Worm (Caenorhabditis elegans): ENCODE measurements around the gene ncr-2.

ncr-2 gene

ce11 chrIII:8242809-8243208 lies 15.3 kb upstream of the ncr-2 start, which contains the start of gene C02F5.12 (continued):
- TF ChIP-seq B0261.1 (tag; optimal IDR thresholded peaks at IDR 0.05), result no peak
- TF ChIP-seq hmg-1.2 (GFP tag; IDR thresholded peaks at IDR 0.05), result peak; percentile 38
- no peak for TF ChIP-seq athp-1 (tag; optimal IDR thresholded peaks at IDR 0.05)
- TF ChIP-seq attf-5 (GFP tag; optimal IDR thresholded peaks at IDR 0.05), result peak; percentile 16
- peak; percentile 40; the same call in 1 of the 2 replicates for TF ChIP-seq hsf-1 (GFP tag; IDR thresholded peaks at IDR 0.05)
- TF ChIP-seq sea-2 (GFP tag; IDR thresholded peaks at IDR 0.05), result no peak
- no peak for TF ChIP-seq mes-4 (tag; optimal IDR thresholded peaks at IDR 0.05)
- no peak for TF ChIP-seq Y56A3A.18 (GFP tag; IDR thresholded peaks at IDR 0.05)
- peak; percentile 42; the same call in 1 of the 2 replicates for TF ChIP-seq B0336.3 (GFP tag; IDR thresholded peaks at IDR 0.05)
- TF ChIP-seq Y79H2A.3 (GFP tag; conservative IDR thresholded peaks at IDR 0.05), result no peak
- TF ChIP-seq unc-62 (GFP tag; optimal IDR thresholded peaks at IDR 0.05), result no peak
- no peak for TF ChIP-seq nhr-27 (tag; optimal IDR thresholded peaks at IDR 0.05)
- no peak for TF ChIP-seq D2030.7 (GFP tag; IDR thresholded peaks at IDR 0.05)
- no peak for TF ChIP-seq cebp-1 (GFP tag; IDR thresholded peaks at IDR 0.05)
- peak; percentile 48 for TF ChIP-seq cebp-1 (tag; optimal IDR thresholded peaks at IDR 0.05)
- TF ChIP-seq pbrm-1 (GFP tag; IDR thresholded peaks at IDR 0.05), result peak; percentile 26; the same call in 1 of the 2 replicates
- TF ChIP-seq tlf-1 (GFP tag; optimal IDR thresholded peaks at IDR 0.05), result peak; percentile 35
- no peak for TF ChIP-seq ceh-27 (GFP tag; optimal IDR thresholded peaks at IDR 0.05)
- TF ChIP-seq nhr-80 (tag; optimal IDR thresholded peaks at IDR 0.05), result peak; percentile 46
- no peak for TF ChIP-seq somi-1 (GFP tag; optimal IDR thresholded peaks at IDR 0.05)
- TF ChIP-seq F39B2.1 (GFP tag; IDR thresholded peaks at IDR 0.05), result no peak
- no peak for TF ChIP-seq rcor-1 (GFP tag; IDR thresholded peaks at IDR 0.05)
- no peak for TF ChIP-seq aptf-3 (GFP tag; IDR thresholded peaks at IDR 0.05)
- TF ChIP-seq fkh-3 (tag; optimal IDR thresholded peaks at IDR 0.05), result no peak
- TF ChIP-seq hlh-12 (tag; optimal IDR thresholded peaks at IDR 0.05), result no peak
- TF ChIP-seq bed-1 (GFP tag; IDR thresholded peaks at IDR 0.05), result no peak

ce11 chrIII:8244052-8244451 lies 14.1 kb upstream of the ncr-2 start, which contains the start of the genes pbs-6 and cids-1:
pbs-6 (minus strand) TSS chrIII:8244092.
cids-1 (plus strand) TSS chrIII:8244445.
- TF ChIP-seq hmg-1.2 (GFP tag; IDR thresholded peaks at IDR 0.05) (peak; percentile 13; the same call in 1 of the 2 replicates), ccch-3 (GFP tag; optimal IDR thresholded peaks at IDR 0.05) (no peak)

ce11 chrIII:8245591-8245990 lies 12.6 kb upstream of the ncr-2 start, which contains the start of gene C02F5.3:
C02F5.3 (plus strand) TSS chrIII:8245891.
- TF ChIP-seq madf-3 (GFP tag; IDR thresholded peaks at IDR 0.05), result no peak
- TF ChIP-seq D2030.7 (GFP tag; IDR thresholded peaks at IDR 0.05), result no peak

ce11 chrIII:8247051-8247450 lies 11.1 kb upstream of the ncr-2 start, which contains the start of gene C02F5.13:
C02F5.13 (plus strand) TSS chrIII:8247351.
- TF ChIP-seq ztf-26 (tag; optimal IDR thresholded peaks at IDR 0.05) (no peak), F57C9.4 (tag; optimal IDR thresholded peaks at IDR 0.05) (no peak), ztf-25 (GFP tag; IDR thresholded peaks at IDR 0.05) (no peak), him-1 (tag; optimal IDR thresholded peaks at IDR 0.05) (no peak), akir-1 (GFP tag; optimal IDR thresholded peaks at IDR 0.05) (no peak), attf-6 (GFP tag; IDR thresholded peaks at IDR 0.05) (no peak), K11D2.4 (GFP tag; IDR thresholded peaks at IDR 0.05) (no peak), nhr-80 (tag; optimal IDR thresholded peaks at IDR 0.05) (no peak), rcor-1 (GFP tag; IDR thresholded peaks at IDR 0.05) (no peak), lin-35 (GFP tag; optimal IDR thresholded peaks at IDR 0.05) (no peak), madf-3 (GFP tag; IDR thresholded peaks at IDR 0.05) (no peak), rpc-1 (optimal IDR thresholded peaks at IDR 0.05) (no peak), rpc-1 (tag; optimal IDR thresholded peaks at IDR 0.05) (no peak), bed-1 (GFP tag; IDR thresholded peaks at IDR 0.05) (no peak)
